Worm (Caenorhabditis elegans) whole organism, L1 larva: ENCODE measurements around the gene irld-2.

Experiments used
- C34B4.2 ChIP-seq: sonication (generic microtip); optimal IDR thresholded peaks from 2 replicates; lab custom pipeline; 2017; ENCODE audit warnings: mild to moderate bottlenecking, missing genetic modification characterization, missing compliant biosample characterization
- Y116A8C.19 ChIP-seq: sonication (generic microtip); optimal IDR thresholded peaks from 2 replicates; lab custom pipeline; 2016; ENCODE audit warnings: missing compliant biosample characterization, missing genetic modification characterization, borderline replicate concordance
- aly-2 ChIP-seq: fragments of 150-350 bp; optimal IDR thresholded peaks from 2 replicates; lab custom pipeline; 2014; ENCODE audit warnings: missing biosample characterization, missing genetic modification characterization
- ama-1 ChIP-seq: fragments of 150-350 bp; optimal IDR thresholded peaks from 2 replicates; lab custom pipeline; 2014
- blmp-1 ChIP-seq: fragments of 150-350 bp; optimal IDR thresholded peaks from 2 replicates; lab custom pipeline; 2014; ENCODE audit warnings: missing biosample characterization, missing genetic modification characterization
- dpl-1 ChIP-seq, 3 experiments: fragments of 150-350 bp in 2 of 3; sonication (generic microtip) in 1 of 3; optimal IDR thresholded peaks; 2 replicates each; lab custom pipeline; 2014 to 2017; ENCODE audit warnings: missing biosample characterization in 3 of 3, missing genetic modification characterization in 3 of 3, missing genetic modification reagents in 3 of 3
- efl-1 ChIP-seq, 4 experiments: fragments of 150-350 bp; optimal IDR thresholded peaks in 3 of 4; peaks in 1 of 4; 1 replicate in 1 of 4; 2 replicates in 3 of 4; lab custom pipeline; 2014; ENCODE audit warnings: missing biosample characterization in 2 of 4, missing genetic modification characterization in 2 of 4, missing genetic modification reagents in 2 of 4
- elt-2 ChIP-seq: sonication (generic microtip); optimal IDR thresholded peaks from 2 replicates; lab custom pipeline; 2016; ENCODE audit warnings: missing genetic modification characterization, mild to moderate bottlenecking, inconsistent platforms, missing compliant biosample characterization, missing genetic modification reagents
- fkh-10 ChIP-seq: sonication (generic microtip); optimal IDR thresholded peaks from 2 replicates; lab custom pipeline; 2017; ENCODE audit warnings: missing biosample characterization, missing genetic modification reagents, missing genetic modification characterization
- fos-1 ChIP-seq: fragments of 150-350 bp; optimal IDR thresholded peaks from 2 replicates; lab custom pipeline; 2014; ENCODE audit warnings: missing biosample characterization, missing genetic modification characterization
- hlh-17 ChIP-seq: fragments of 200-800 bp; sonication (Bioruptor generic); optimal IDR thresholded peaks from 2 replicates; lab custom pipeline; 2018; ENCODE audit warnings: missing genetic modification characterization, mild to moderate bottlenecking, missing compliant biosample characterization, moderate library complexity, borderline replicate concordance
- lin-14 ChIP-seq: fragments of 200-800 bp; sonication (Bioruptor generic); optimal IDR thresholded peaks from 2 replicates; lab custom pipeline; 2018; ENCODE audit warnings: mild to moderate bottlenecking, missing genetic modification characterization, moderate library complexity, missing compliant biosample characterization
- lin-39 ChIP-seq: fragments of 150-350 bp; optimal IDR thresholded peaks from 2 replicates; lab custom pipeline; 2014; ENCODE audit warnings: missing biosample characterization, missing genetic modification reagents, missing genetic modification characterization
- lir-3 ChIP-seq: sonication (generic microtip); optimal IDR thresholded peaks from 2 replicates; lab custom pipeline; 2016; ENCODE audit warnings: mild to moderate bottlenecking, missing genetic modification characterization, moderate library complexity, missing compliant biosample characterization; ENCODE audit not compliant: poor library complexity
- lsy-2 ChIP-seq, 2 experiments: fragments of 150-350 bp; optimal IDR thresholded peaks; 2 replicates each; lab custom pipeline; 2014; ENCODE audit warnings: missing biosample characterization in 2 of 2, missing genetic modification characterization in 2 of 2
- nhr-12 ChIP-seq: sonication (generic microtip); optimal IDR thresholded peaks from 2 replicates; lab custom pipeline; 2017; ENCODE audit warnings: missing biosample characterization, missing genetic modification characterization
- nhr-19 ChIP-seq: fragments of 200-800 bp; sonication (Bioruptor generic); conservative IDR thresholded peaks from 2 replicates; pipeline ENCODE4 v1.3.6; 2022; ENCODE audit warnings: missing genetic modification characterization, missing compliant biosample characterization
- nhr-20 ChIP-seq: sonication (generic microtip); optimal IDR thresholded peaks from 2 replicates; lab custom pipeline; 2016; ENCODE audit warnings: mild to moderate bottlenecking, missing genetic modification characterization, missing compliant biosample characterization
- nhr-237 ChIP-seq: fragments of 150-350 bp; optimal IDR thresholded peaks from 2 replicates; lab custom pipeline; 2014; ENCODE audit warnings: missing biosample characterization, missing genetic modification characterization
- nhr-71 ChIP-seq: sonication (generic microtip); optimal IDR thresholded peaks from 2 replicates; lab custom pipeline; 2016; ENCODE audit warnings: mild to moderate bottlenecking, missing genetic modification characterization, moderate library complexity, missing compliant biosample characterization
- nhr-77 ChIP-seq: fragments of 150-350 bp; optimal IDR thresholded peaks from 2 replicates; lab custom pipeline; 2014; ENCODE audit warnings: missing biosample characterization, missing genetic modification characterization
- nhr-84 ChIP-seq: sonication (generic microtip); optimal IDR thresholded peaks from 2 replicates; lab custom pipeline; 2017; ENCODE audit warnings: missing biosample characterization, missing genetic modification characterization
- nhr-85 ChIP-seq: sonication (generic microtip); peaks from one replicate; lab custom pipeline; 2016; ENCODE audit warnings: missing genetic modification characterization, inconsistent platforms, missing compliant biosample characterization
- nhr-90 ChIP-seq: sonication (generic microtip); optimal IDR thresholded peaks from 2 replicates; lab custom pipeline; 2016; ENCODE audit warnings: mild to moderate bottlenecking, missing genetic modification characterization, missing compliant biosample characterization; ENCODE audit not compliant: poor library complexity
- rnt-1 ChIP-seq: sonication (generic microtip); optimal IDR thresholded peaks from 2 replicates; lab custom pipeline; 2016; ENCODE audit warnings: mild to moderate bottlenecking, missing genetic modification characterization, moderate library complexity, missing compliant biosample characterization
- skn-1 ChIP-seq: fragments of 150-350 bp; optimal IDR thresholded peaks from 2 replicates; lab custom pipeline; 2014; ENCODE audit warnings: missing biosample characterization, missing genetic modification characterization
- snpc-4 ChIP-seq: fragments of 150-350 bp; optimal IDR thresholded peaks from 2 replicates; lab custom pipeline; 2014; ENCODE audit warnings: missing biosample characterization, missing genetic modification characterization
- snu-23 ChIP-seq: sonication (generic microtip); optimal IDR thresholded peaks from 2 replicates; lab custom pipeline; 2016; ENCODE audit warnings: missing genetic modification characterization, missing compliant biosample characterization
- sox-4 ChIP-seq: sonication (generic microtip); optimal IDR thresholded peaks from 2 replicates; lab custom pipeline; 2016; ENCODE audit warnings: missing genetic modification characterization, missing compliant biosample characterization
- sptf-1 ChIP-seq: fragments of 150-350 bp; optimal IDR thresholded peaks from 2 replicates; lab custom pipeline; 2014; ENCODE audit warnings: missing biosample characterization, missing genetic modification characterization
- swsn-7 ChIP-seq: sonication (generic microtip); optimal IDR thresholded peaks from 2 replicates; lab custom pipeline; 2016; ENCODE audit warnings: missing genetic modification characterization, missing compliant biosample characterization
- unc-98 ChIP-seq: fragments of 200-800 bp; sonication (Bioruptor generic); IDR thresholded peaks from 2 replicates; pipeline ENCODE4 v1.3.6; 2022; ENCODE audit warnings: missing genetic modification characterization, missing compliant biosample characterization
- xbp-1 ChIP-seq: sonication (generic microtip); optimal IDR thresholded peaks from 2 replicates; lab custom pipeline; 2016; ENCODE audit warnings: missing genetic modification characterization, missing compliant biosample characterization
- zip-4 ChIP-seq: fragments of 200-800 bp; sonication (Bioruptor generic); optimal IDR thresholded peaks from 2 replicates; lab custom pipeline; 2018; ENCODE audit warnings: mild to moderate bottlenecking, missing genetic modification characterization, moderate library complexity, missing compliant biosample characterization
- ztf-11 ChIP-seq, 2 experiments: sonication (generic microtip); optimal IDR thresholded peaks; 2 replicates each; lab custom pipeline; 2016 to 2017; ENCODE audit warnings: missing genetic modification characterization in 2 of 2, missing biosample characterization in 1 of 2, missing compliant biosample characterization in 1 of 2

Gene irld-2

ce11 chrX:13411306-13411705, 16.4 kb upstream of the irld-2 start:
- TF ChIP-seq nhr-20 (tag; lab: Kevin White, UChicago): peak; percentile 71
- no peak for TF ChIP-seq C34B4.2 (tag; lab: Kevin White, UChicago)
- TF ChIP-seq dpl-1 (GFP tag; optimal IDR thresholded peaks at IDR 0.05; lab: Kevin White, UChicago): no peak
- no peak for TF ChIP-seq ztf-11 (tag; optimal IDR thresholded peaks at IDR 0.05; lab: Kevin White, UChicago)
- no peak for TF ChIP-seq lir-3 (tag; lab: Kevin White, UChicago)
- TF ChIP-seq sptf-1 (tag; lab: Kevin White, UChicago): no peak
- peak; percentile 4 for TF ChIP-seq snu-23

ce11 chrX:13409543-13409942, 14.7 kb upstream of the irld-2 start, which contains the start of the genes cyp-13B1 and C29F7.1:
Gene cyp-13B1 (minus strand): TSS chrX:13409643.
Gene C29F7.1 (plus strand): TSS chrX:13409936.
- TF ChIP-seq lin-14 (GFP tag; lab: Kevin White, UChicago): peak; percentile 35
- no peak for TF ChIP-seq lin-39 (tag; lab: Kevin White, UChicago)
- no peak for TF ChIP-seq xbp-1 (tag; lab: Kevin White, UChicago)
- TF ChIP-seq nhr-12 (tag; lab: Kevin White, UChicago): no peak
- TF ChIP-seq rnt-1 (tag; lab: Kevin White, UChicago): no peak
- TF ChIP-seq unc-98 (GFP tag; lab: Robert Waterston, UW): no peak
- TF ChIP-seq nhr-90 (tag; lab: Kevin White, UChicago): no peak
- TF ChIP-seq hlh-17 (GFP tag; lab: Kevin White, UChicago): no peak
- TF ChIP-seq lsy-2 (tag; optimal IDR thresholded peaks at IDR 0.05; lab: Kevin White, UChicago): no peak
- TF ChIP-seq nhr-85: peak; percentile 23
- peak; percentile 46 for TF ChIP-seq nhr-20 (tag; lab: Kevin White, UChicago)
- 0 out of 2 replicates have a peak, but pooled peaks have one; percentile 18 for TF ChIP-seq nhr-19 (GFP tag; lab: Robert Waterston, UW)
- TF ChIP-seq ama-1: no peak
- TF ChIP-seq aly-2 (tag; lab: Kevin White, UChicago): no peak
- peak; percentile 15 for TF ChIP-seq elt-2 (tag; lab: Kevin White, UChicago)
- no peak for TF ChIP-seq sox-4 (tag; lab: Kevin White, UChicago)
- TF ChIP-seq fos-1 (tag; lab: Kevin White, UChicago): no peak
- TF ChIP-seq nhr-84 (tag; lab: Kevin White, UChicago): no peak
- peak; percentile 1 for TF ChIP-seq nhr-71 (tag; lab: Kevin White, UChicago)
- TF ChIP-seq Y116A8C.19 (tag; lab: Kevin White, UChicago): no peak
- no peak for TF ChIP-seq fkh-10 (GFP tag; lab: Kevin White, UChicago)
- TF ChIP-seq blmp-1 (tag; lab: Kevin White, UChicago): no peak
- TF ChIP-seq snu-23: no peak
- TF ChIP-seq efl-1 (optimal IDR thresholded peaks at IDR 0.05; lab: Kevin White, UChicago): no peak
- TF ChIP-seq efl-1 (GFP tag; optimal IDR thresholded peaks at IDR 0.05 in 1 of 2; lab: Kevin White, UChicago): no peak

DNA sequence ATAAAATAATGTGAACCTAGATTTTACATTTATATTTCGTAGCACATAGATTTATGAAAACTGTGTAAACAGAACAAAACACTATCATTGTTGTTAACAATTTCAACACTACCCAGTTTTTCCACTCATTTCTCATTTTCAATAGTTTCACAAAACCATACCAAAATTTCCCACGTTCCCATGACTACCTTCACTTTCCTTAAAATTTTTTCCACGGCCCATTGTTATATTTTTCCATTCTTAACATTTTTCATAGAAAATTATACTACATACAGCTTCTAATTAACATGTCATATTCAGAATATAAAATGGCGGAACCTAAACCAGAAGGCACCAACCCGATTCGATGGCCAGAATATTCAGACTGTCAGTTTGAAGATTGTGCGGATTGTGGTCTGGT, 6.9 kb upstream of the irld-2 start, which contains the start of gene F02C12.1:
Gene F02C12.1, plus strand, starts transcription at position 301 of the 400 bp plus-strand sequence.
- TF ChIP-seq zip-4 (GFP tag; lab: Kevin White, UChicago): no peak
- TF ChIP-seq efl-1 (optimal IDR thresholded peaks at IDR 0.05; lab: Kevin White, UChicago): no peak
- no peak for TF ChIP-seq efl-1 (GFP tag; optimal IDR thresholded peaks at IDR 0.05 in 1 of 2; lab: Kevin White, UChicago)
- no peak for TF ChIP-seq rnt-1 (tag; lab: Kevin White, UChicago)
- no peak for TF ChIP-seq swsn-7 (tag; lab: Kevin White, UChicago)

DNA sequence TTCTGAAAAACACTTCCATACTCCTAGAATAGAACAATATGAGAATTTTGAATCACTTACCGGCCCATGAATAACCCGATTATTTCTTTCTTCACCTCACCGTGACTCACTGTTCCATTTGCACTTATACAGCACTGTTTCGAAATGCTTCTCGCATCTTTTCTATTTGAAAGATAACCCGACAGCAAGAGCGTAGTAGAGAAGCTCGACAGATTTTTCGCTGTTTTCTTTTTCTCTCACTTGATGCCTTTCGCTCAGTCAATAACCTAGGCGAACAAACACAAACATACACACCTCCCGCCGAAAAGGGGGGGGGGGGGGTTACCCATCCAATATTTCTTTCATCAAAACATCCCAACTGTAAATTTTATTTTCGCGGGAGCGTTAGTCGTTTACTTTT, 6.4 kb upstream of the irld-2 start:
- TF ChIP-seq nhr-77 (tag; lab: Kevin White, UChicago): peak; percentile 40
- TF ChIP-seq nhr-20 (tag; lab: Kevin White, UChicago): peak; percentile 35
- peak; percentile 68 for TF ChIP-seq blmp-1 (tag; lab: Kevin White, UChicago)
- peak; percentile 4 for TF ChIP-seq elt-2 (tag; lab: Kevin White, UChicago)
- TF ChIP-seq nhr-237 (tag; lab: Kevin White, UChicago): no peak
- peak in 1 of 2 experiments; percentile 4 for TF ChIP-seq efl-1 (optimal IDR thresholded peaks at IDR 0.05; lab: Kevin White, UChicago)
- peak in 1 of 2 experiments; percentile 15 for TF ChIP-seq efl-1 (GFP tag; optimal IDR thresholded peaks at IDR 0.05 in 1 of 2; lab: Kevin White, UChicago)
- TF ChIP-seq snpc-4: no peak
- TF ChIP-seq nhr-90 (tag; lab: Kevin White, UChicago): no peak
- peak; percentile 4 for TF ChIP-seq snu-23
- no peak for TF ChIP-seq lsy-2 (tag; optimal IDR thresholded peaks at IDR 0.05; lab: Kevin White, UChicago)
- TF ChIP-seq rnt-1 (tag; lab: Kevin White, UChicago): peak; percentile 4
- peak; percentile 42 for TF ChIP-seq lin-14 (GFP tag; lab: Kevin White, UChicago)
- no peak for TF ChIP-seq skn-1 (tag; lab: Kevin White, UChicago)
- TF ChIP-seq lin-39 (tag; lab: Kevin White, UChicago): no peak
